Fruit fly (Drosophila melanogaster) whole organism, embryonic: ENCODE results near the gene CG3632.

ENCODE experiments used
- Abd-B ChIP-seq: fragments of 200-800 bp; sonication (Bioruptor generic); optimal IDR thresholded peaks from 2 replicates; lab custom pipeline; 2018; ENCODE audit warnings: missing biosample characterization, mild to moderate bottlenecking, missing genetic modification characterization, moderate library complexity
- BEAF-32 ChIP-seq: fragments of 200-800 bp; sonication (Bioruptor generic); optimal IDR thresholded peaks from 3 replicates; lab custom pipeline; 2017; ENCODE audit warnings: missing biosample characterization, missing genetic modification characterization, mild to moderate bottlenecking, moderate library complexity, missing genetic modification reagents
- CG10654 ChIP-seq: fragments of 200-800 bp; sonication (Bioruptor generic); optimal IDR thresholded peaks from 2 replicates; lab custom pipeline; 2016; ENCODE audit warnings: missing biosample characterization, missing genetic modification characterization
- CG13894 ChIP-seq: fragments of 200-800 bp; sonication (Bioruptor generic); optimal IDR thresholded peaks from 3 replicates; lab custom pipeline; 2018; ENCODE audit warnings: missing biosample characterization, mild to moderate bottlenecking, missing genetic modification characterization, moderate library complexity
- CG15073 ChIP-seq: fragments of 200-800 bp; sonication (Bioruptor generic); optimal IDR thresholded peaks from 2 replicates; lab custom pipeline; 2016; ENCODE audit warnings: missing biosample characterization, missing genetic modification characterization
- CG15514 ChIP-seq: fragments of 200-800 bp; sonication (Bioruptor generic); optimal IDR thresholded peaks from 3 replicates; lab custom pipeline; 2017; ENCODE audit warnings: missing biosample characterization, missing genetic modification characterization, mild to moderate bottlenecking, moderate library complexity, missing genetic modification reagents
- CG1603 ChIP-seq: fragments of 200-800 bp; sonication (Bioruptor generic); optimal IDR thresholded peaks from 2 replicates; lab custom pipeline; 2019; ENCODE audit warnings: missing biosample characterization, mild to moderate bottlenecking, missing genetic modification characterization, moderate library complexity
- CG1647 ChIP-seq: fragments of 200-800 bp; sonication (Bioruptor generic); optimal IDR thresholded peaks from 3 replicates; lab custom pipeline; 2016; ENCODE audit warnings: missing biosample characterization, missing genetic modification characterization
- CG17328 ChIP-seq: fragments of 200-800 bp; sonication (Bioruptor generic); IDR thresholded peaks from 2 replicates; pipeline ENCODE4 v1.3.6; 2022; ENCODE audit warnings: missing biosample characterization, missing genetic modification characterization
- CG2202 ChIP-seq: fragments of 200-800 bp; sonication (Bioruptor generic); optimal IDR thresholded peaks from 2 replicates; lab custom pipeline; 2018; ENCODE audit warnings: missing biosample characterization, mild to moderate bottlenecking, missing genetic modification characterization
- CG30020 ChIP-seq: fragments of 200-800 bp; optimal IDR thresholded peaks from 2 replicates; lab custom pipeline; 2019; ENCODE audit warnings: missing biosample characterization, mild to moderate bottlenecking, missing genetic modification characterization, moderate library complexity
- CG32767 ChIP-seq: fragments of 200-800 bp; sonication (Bioruptor generic); IDR thresholded peaks from 2 replicates; pipeline ENCODE4 v1.3.6; 2022; ENCODE audit warnings: missing biosample characterization, missing genetic modification characterization
- CG34224 ChIP-seq: fragments of 200-800 bp; sonication (Bioruptor generic); IDR thresholded peaks from 3 replicates; pipeline ENCODE4 v1.3.6; 2022; ENCODE audit warnings: missing biosample characterization, missing genetic modification characterization; ENCODE audit not compliant: partially characterized antibody
- CG4707 ChIP-seq: fragments of 200-800 bp; sonication (Bioruptor generic); optimal IDR thresholded peaks from 2 replicates; lab custom pipeline; 2018; ENCODE audit warnings: missing biosample characterization, mild to moderate bottlenecking, missing genetic modification characterization, moderate library complexity
- CG7357 ChIP-seq: fragments of 200-800 bp; sonication (Bioruptor generic); IDR thresholded peaks from 3 replicates; pipeline ENCODE4 v1.3.6; 2022; ENCODE audit warnings: missing biosample characterization, missing genetic modification characterization
- Doc2 ChIP-seq: fragments of 200-800 bp; sonication (Bioruptor generic); IDR thresholded peaks from 2 replicates; pipeline ENCODE4 v1.3.6; 2022; ENCODE audit warnings: missing biosample characterization, missing genetic modification characterization
- Eip74EF ChIP-seq, 2 experiments: fragments of 200-800 bp in 1 of 2; fragments of >200 bp in 1 of 2; sonication (Bioruptor generic) in 1 of 2; optimal IDR thresholded peaks; 2 replicates each; lab custom pipeline; 2017 to 2019; ENCODE audit warnings: missing biosample characterization in 2 of 2, missing genetic modification characterization in 2 of 2, mild to moderate bottlenecking in 1 of 2, moderate library complexity in 1 of 2
- Fer2 ChIP-seq: fragments of 200-800 bp; sonication (Bioruptor generic); optimal IDR thresholded peaks from 2 replicates; lab custom pipeline; 2018; ENCODE audit warnings: missing biosample characterization, mild to moderate bottlenecking, missing genetic modification characterization, moderate library complexity
- HLH3B ChIP-seq: fragments of 200-800 bp; sonication (Bioruptor generic); IDR thresholded peaks from 2 replicates; pipeline ENCODE4 v1.3.6; 2022; ENCODE audit warnings: missing biosample characterization, missing genetic modification characterization
- HLH4C ChIP-seq: fragments of 200-800 bp; sonication (Bioruptor generic); IDR thresholded peaks from 3 replicates; pipeline ENCODE4 v1.3.6; 2022; ENCODE audit warnings: missing biosample characterization, missing genetic modification characterization; ENCODE audit not compliant: partially characterized antibody
- NFAT ChIP-seq: fragments of 200-800 bp; sonication (Bioruptor generic); IDR thresholded peaks from 2 replicates; pipeline ENCODE4 v1.3.6; 2022; ENCODE audit warnings: missing biosample characterization, missing genetic modification characterization
- Nf-YA ChIP-seq: fragments of 200-800 bp; sonication (Bioruptor generic); IDR thresholded peaks from 2 replicates; pipeline ENCODE4 v1.3.6; 2022; ENCODE audit warnings: missing biosample characterization, missing genetic modification characterization
- Rfx ChIP-seq: fragments of 200-800 bp; sonication (Bioruptor generic); IDR thresholded peaks from 2 replicates; pipeline ENCODE4 v1.3.6; 2022; ENCODE audit warnings: missing biosample characterization, missing genetic modification characterization
- Sox100B ChIP-seq: fragments of 200-800 bp; sonication (Bioruptor generic); optimal IDR thresholded peaks from 3 replicates; lab custom pipeline; 2018; ENCODE audit warnings: missing biosample characterization, mild to moderate bottlenecking, missing genetic modification characterization
- amos ChIP-seq: fragments of 200-800 bp; sonication (Bioruptor generic); IDR thresholded peaks from 2 replicates; pipeline ENCODE4 v1.3.6; 2022; ENCODE audit warnings: missing biosample characterization, missing genetic modification characterization; ENCODE audit not compliant: partially characterized antibody
- ap ChIP-seq: fragments of 200-800 bp; sonication (Bioruptor generic); IDR thresholded peaks from 2 replicates; pipeline ENCODE4 v1.3.6; 2022; ENCODE audit warnings: missing biosample characterization, missing genetic modification characterization
- ara ChIP-seq: fragments of 200-800 bp; sonication (Bioruptor generic); IDR thresholded peaks from 2 replicates; pipeline ENCODE4 v1.3.6; 2022; ENCODE audit warnings: missing biosample characterization, missing genetic modification characterization
- bowl ChIP-seq: fragments of 200-800 bp; sonication (Bioruptor generic); IDR thresholded peaks from 2 replicates; pipeline ENCODE4 v1.3.6; 2022; ENCODE audit warnings: missing biosample characterization, missing genetic modification characterization
- chif ChIP-seq, 2 experiments: fragments of 200-800 bp; sonication (Bioruptor generic); optimal IDR thresholded peaks; 3 replicates each; lab custom pipeline; 2016; ENCODE audit warnings: missing biosample characterization in 2 of 2, missing genetic modification characterization in 2 of 2
- chinmo ChIP-seq: fragments of 200-800 bp; sonication (Bioruptor generic); IDR thresholded peaks from 4 replicates; pipeline ENCODE4 v1.3.6; 2022; ENCODE audit warnings: missing biosample characterization, missing genetic modification characterization; ENCODE audit not compliant: partially characterized antibody
- danr ChIP-seq: fragments of 200-800 bp; sonication (Bioruptor generic); IDR thresholded peaks from 2 replicates; pipeline ENCODE4 v1.3.6; 2022; ENCODE audit warnings: missing biosample characterization, missing genetic modification characterization
- exex ChIP-seq: fragments of 200-800 bp; sonication (Bioruptor generic); optimal IDR thresholded peaks from 4 replicates; lab custom pipeline; 2018; ENCODE audit warnings: missing biosample characterization, mild to moderate bottlenecking, missing genetic modification characterization, moderate library complexity
- gfzf ChIP-seq: fragments of 200-800 bp; sonication (Bioruptor generic); optimal IDR thresholded peaks from 2 replicates; lab custom pipeline; 2016; ENCODE audit warnings: missing biosample characterization, mild to moderate bottlenecking, missing genetic modification characterization, moderate library complexity
- gro ChIP-seq: fragments of 200-800 bp; sonication (Bioruptor generic); optimal IDR thresholded peaks from 2 replicates; lab custom pipeline; 2016; ENCODE audit warnings: missing biosample characterization, missing genetic modification characterization
- gsb ChIP-seq: fragments of 200-800 bp; sonication (Bioruptor generic); IDR thresholded peaks from 2 replicates; pipeline ENCODE4 v1.3.6; 2022; ENCODE audit warnings: missing biosample characterization, missing genetic modification characterization
- h ChIP-seq: fragments of >200 bp; optimal IDR thresholded peaks from 2 replicates; lab custom pipeline; 2017
- hbn ChIP-seq: fragments of 200-800 bp; sonication (Bioruptor generic); IDR thresholded peaks from 2 replicates; pipeline ENCODE4 v1.3.6; 2022; ENCODE audit warnings: missing biosample characterization, missing genetic modification characterization; ENCODE audit not compliant: partially characterized antibody
- nmo ChIP-seq: fragments of 200-800 bp; sonication (Bioruptor generic); optimal IDR thresholded peaks from 2 replicates; lab custom pipeline; 2018; ENCODE audit warnings: missing biosample characterization, mild to moderate bottlenecking, missing genetic modification characterization, moderate library complexity
- nom ChIP-seq: fragments of 200-800 bp; sonication (Bioruptor generic); optimal IDR thresholded peaks from 2 replicates; lab custom pipeline; 2017; ENCODE audit warnings: missing biosample characterization, missing genetic modification characterization, mild to moderate bottlenecking, moderate library complexity, missing genetic modification reagents
- peb ChIP-seq: fragments of 200-800 bp; sonication (Bioruptor generic); IDR thresholded peaks from 2 replicates; pipeline ENCODE4 v1.3.6; 2022; ENCODE audit warnings: missing biosample characterization, missing genetic modification characterization
- ranshi ChIP-seq: fragments of 200-800 bp; sonication (Bioruptor generic); IDR thresholded peaks from 2 replicates; pipeline ENCODE4 v1.3.6; 2022; ENCODE audit warnings: missing biosample characterization, missing genetic modification characterization
- sob ChIP-seq: fragments of 200-800 bp; sonication (Bioruptor generic); IDR thresholded peaks from 2 replicates; pipeline ENCODE4 v1.3.6; 2022; ENCODE audit warnings: missing biosample characterization, missing genetic modification characterization
- sqz ChIP-seq: fragments of 200-800 bp; sonication (Bioruptor generic); optimal IDR thresholded peaks from 3 replicates; lab custom pipeline; 2018; ENCODE audit warnings: missing biosample characterization, mild to moderate bottlenecking, missing genetic modification characterization
- tll ChIP-seq, 2 experiments: fragments of 200-800 bp in 1 of 2; fragments of >200 bp in 1 of 2; sonication (Bioruptor generic) in 1 of 2; optimal IDR thresholded peaks; 2 replicates each; lab custom pipeline; 2017 to 2019; ENCODE audit warnings: missing biosample characterization in 2 of 2, missing genetic modification characterization in 2 of 2, mild to moderate bottlenecking in 1 of 2, moderate library complexity in 1 of 2
- trem ChIP-seq: fragments of 200-800 bp; optimal IDR thresholded peaks from 3 replicates; lab custom pipeline; 2019; ENCODE audit warnings: missing biosample characterization, mild to moderate bottlenecking, missing genetic modification characterization, moderate library complexity
- tx ChIP-seq: fragments of 200-800 bp; sonication (Bioruptor generic); optimal IDR thresholded peaks from 2 replicates; lab custom pipeline; 2016; ENCODE audit warnings: missing biosample characterization, missing genetic modification characterization
- unc-4 ChIP-seq: fragments of 200-800 bp; sonication (Bioruptor generic); IDR thresholded peaks from 2 replicates; pipeline ENCODE4 v1.3.6; 2022; ENCODE audit warnings: missing biosample characterization, missing genetic modification characterization; ENCODE audit not compliant: partially characterized antibody
- unpg ChIP-seq: fragments of 200-800 bp; sonication (Bioruptor generic); optimal IDR thresholded peaks from 3 replicates; lab custom pipeline; 2018; ENCODE audit warnings: missing biosample characterization, mild to moderate bottlenecking, missing genetic modification characterization, moderate library complexity
- vnd ChIP-seq: fragments of 200-800 bp; sonication (Bioruptor generic); IDR thresholded peaks from 3 replicates; pipeline ENCODE4 v1.3.6; 2022; ENCODE audit warnings: missing biosample characterization, missing genetic modification characterization; ENCODE audit not compliant: partially characterized antibody
- wor ChIP-seq: fragments of 200-800 bp; sonication (Bioruptor generic); IDR thresholded peaks from 2 replicates; pipeline ENCODE4 v1.3.6; 2022; ENCODE audit warnings: missing biosample characterization, missing genetic modification characterization

Gene CG3632

dm6 chrX:16350062-16350461 is 53.6 kb downstream of the CG3632 start, which contains the start of gene sl (continued):
- TF ChIP-seq CG15073 (GFP tag; lab: Kevin White, UChicago) (no peak), ap (no peak), h (lab: Kevin White, UChicago) (no peak), sob (GFP tag; lab: Robert Waterston, UW) (no peak), CG34224 (GFP tag; lab: Robert Waterston, UW) (peak; percentile 53; the same call in 2 of the 3 replicates), hbn (GFP tag; lab: Robert Waterston, UW) (peak; percentile 49; the same call in 1 of the 2 replicates), NFAT (GFP tag; lab: Robert Waterston, UW) (no peak), unc-4 (GFP tag; lab: Robert Waterston, UW) (peak; percentile 19; the same call in 1 of the 2 replicates), CG4707 (GFP tag; lab: Kevin White, UChicago) (no peak), bowl (GFP tag; lab: Robert Waterston, UW) (no peak), CG2202 (no peak), Abd-B (GFP tag; lab: Kevin White, UChicago) (no peak), nom (GFP tag; lab: Kevin White, UChicago) (no peak), unpg (GFP tag; lab: Kevin White, UChicago) (no peak), amos (GFP tag; lab: Robert Waterston, UW) (peak; percentile 38), CG1603 (tag; lab: Kevin White, UChicago) (no peak), CG32767 (GFP tag; lab: Robert Waterston, UW) (no peak), Fer2 (tag; lab: Kevin White, UChicago) (no peak), gsb (GFP tag; lab: Robert Waterston, UW) (no peak), HLH3B (GFP tag; lab: Robert Waterston, UW) (no peak), Eip74EF (GFP tag; optimal IDR thresholded peaks at IDR 0.05; lab: Kevin White, UChicago) (peak in 1 of 2 experiments; percentile 59), CG10654 (GFP tag; lab: Kevin White, UChicago) (no peak), tll (GFP tag; optimal IDR thresholded peaks at IDR 0.05; lab: Kevin White, UChicago) (no peak), gfzf (GFP tag; lab: Kevin White, UChicago) (peak; percentile 66), gro (GFP tag; lab: Kevin White, UChicago) (peak; percentile 41), nmo (GFP tag; lab: Kevin White, UChicago) (peak; percentile 22), CG1647 (no peak), vnd (GFP tag; lab: Robert Waterston, UW) (no peak), CG17328 (GFP tag; lab: Robert Waterston, UW) (0 out of 2 replicates have a peak, but pooled peaks have one; percentile 19), CG15514 (GFP tag; lab: Kevin White, UChicago) (peak; percentile 69), exex (no peak), HLH4C (no peak), Doc2 (GFP tag; lab: Robert Waterston, UW) (no peak), sqz (GFP tag; lab: Kevin White, UChicago) (no peak), CG7357 (GFP tag; lab: Robert Waterston, UW) (peak; percentile 92), danr (no peak), chinmo (GFP tag; lab: Robert Waterston, UW) (0 out of 4 replicates have a peak, but pooled peaks have one; percentile 47), chif (GFP tag; optimal IDR thresholded peaks at IDR 0.05; lab: Kevin White, UChicago) (no peak), Sox100B (GFP tag; lab: Kevin White, UChicago) (no peak), tx (GFP tag; lab: Kevin White, UChicago) (no peak), ranshi (GFP tag; lab: Robert Waterston, UW) (no peak), BEAF-32 (peak; percentile 30), wor (GFP tag; lab: Robert Waterston, UW) (no peak), CG30020 (tag; lab: Kevin White, UChicago) (peak; percentile 94), Rfx (GFP tag; lab: Robert Waterston, UW) (peak; percentile 58), Nf-YA (GFP tag; lab: Robert Waterston, UW) (no peak), ara (GFP tag; lab: Robert Waterston, UW) (no peak), CG13894 (tag; lab: Kevin White, UChicago) (no peak), peb (GFP tag; lab: Robert Waterston, UW) (no peak), trem (tag; lab: Kevin White, UChicago) (peak; percentile 30)
